Worm (Caenorhabditis elegans): Measurements from ENCODE around the gene ttr-52.

Gene ttr-52

ce11 chrIII:13411202-13411601, 6.7 kb downstream of the ttr-52 start (continued):
- no peak for TF ChIP-seq tbx-9 (tag; optimal IDR thresholded peaks at IDR 0.05; ENCODE audit: borderline replicate concordance)
- TF ChIP-seq hlh-12 (tag; optimal IDR thresholded peaks at IDR 0.05), result no peak
- peak; percentile 51 for TF ChIP-seq ztf-18 (tag; optimal IDR thresholded peaks at IDR 0.05)
- TF ChIP-seq hlh-26 (GFP tag; conservative IDR thresholded peaks at IDR 0.05), result no peak
- TF ChIP-seq snpc-1.3 (tag; optimal IDR thresholded peaks at IDR 0.05; ENCODE audit: insufficient read depth), result peak; percentile 55
- TF ChIP-seq zfh-2 (GFP tag; conservative IDR thresholded peaks at IDR 0.05), result no peak
- TF ChIP-seq lir-1 (GFP tag; conservative IDR thresholded peaks at IDR 0.05), result no peak
- TF ChIP-seq aptf-3 (GFP tag; IDR thresholded peaks at IDR 0.05), result no peak
- peak; percentile 64 for TF ChIP-seq dox-1 (GFP tag; IDR thresholded peaks at IDR 0.05)
- no peak for TF ChIP-seq F39B2.1 (GFP tag; IDR thresholded peaks at IDR 0.05)
- peak; percentile 42; the same call in 1 of the 2 replicates for TF ChIP-seq hmg-1.2 (GFP tag; IDR thresholded peaks at IDR 0.05)
- TF ChIP-seq Y56A3A.18 (GFP tag; IDR thresholded peaks at IDR 0.05), result no peak
- TF ChIP-seq egl-18 (GFP tag; IDR thresholded peaks at IDR 0.05), result no peak
- TF ChIP-seq attf-6 (GFP tag; IDR thresholded peaks at IDR 0.05), result no peak
- TF ChIP-seq lag-1 (GFP tag; IDR thresholded peaks at IDR 0.05), result no peak
- no peak for TF ChIP-seq T26A5.8 (tag; optimal IDR thresholded peaks at IDR 0.05)
- TF ChIP-seq unc-62 (GFP tag; optimal IDR thresholded peaks at IDR 0.05), result no peak
- TF ChIP-seq lin-26 (GFP tag; IDR thresholded peaks at IDR 0.05), result peak; percentile 72; the same call in 1 of the 2 replicates
- TF ChIP-seq cebp-2 (GFP tag; IDR thresholded peaks at IDR 0.05), result no peak
- TF ChIP-seq snpc-3.4 (tag; optimal IDR thresholded peaks at IDR 0.05), result peak; percentile 47
- peak; percentile 52 for TF ChIP-seq madf-6 (GFP tag; IDR thresholded peaks at IDR 0.05)
- no peak for TF ChIP-seq mel-28 (tag; optimal IDR thresholded peaks at IDR 0.05; ENCODE audit: borderline replicate concordance)
- no peak for TF ChIP-seq dpl-1 (GFP tag; optimal IDR thresholded peaks at IDR 0.05)
- no peak for TF ChIP-seq gei-17 (GFP tag; optimal IDR thresholded peaks at IDR 0.05)
- no peak for TF ChIP-seq ekl-4 (GFP tag; IDR thresholded peaks at IDR 0.05)
- no peak for TF ChIP-seq C06A6.2 (GFP tag; conservative IDR thresholded peaks at IDR 0.05)
- TF ChIP-seq dpff-1 (tag; optimal IDR thresholded peaks at IDR 0.05), result no peak
- peak; percentile 78 for TF ChIP-seq zim-3 (tag; optimal IDR thresholded peaks at IDR 0.05)
- no peak for TF ChIP-seq ztf-28 (GFP tag; IDR thresholded peaks at IDR 0.05)
- peak; percentile 9 for TF ChIP-seq madf-10 (tag; optimal IDR thresholded peaks at IDR 0.05)
- no peak for TF ChIP-seq ceh-40 (GFP tag; IDR thresholded peaks at IDR 0.05)
- no peak for TF ChIP-seq sptf-2 (GFP tag; optimal IDR thresholded peaks at IDR 0.05)
- TF ChIP-seq hmg-20 (GFP tag; IDR thresholded peaks at IDR 0.05), result no peak
- no peak for TF ChIP-seq aptf-2 (GFP tag; conservative IDR thresholded peaks at IDR 0.05)
- TF ChIP-seq F22D6.2 (tag; optimal IDR thresholded peaks at IDR 0.05), result no peak
- TF ChIP-seq F57C9.4 (tag; optimal IDR thresholded peaks at IDR 0.05), result no peak
- no peak for TF ChIP-seq nhr-27 (tag; optimal IDR thresholded peaks at IDR 0.05)
- no peak for TF ChIP-seq let-607 (tag; optimal IDR thresholded peaks at IDR 0.05)
- no peak for TF ChIP-seq nfya-1 (tag; optimal IDR thresholded peaks at IDR 0.05; ENCODE audit: borderline replicate concordance, insufficient read depth)
- no peak for TF ChIP-seq madf-3 (GFP tag; IDR thresholded peaks at IDR 0.05)
- no peak for TF ChIP-seq F55B11.4 (tag; optimal IDR thresholded peaks at IDR 0.05; ENCODE audit: borderline replicate concordance, insufficient read depth)
- TF ChIP-seq lin-40 (tag; optimal IDR thresholded peaks at IDR 0.05), result no peak
- TF ChIP-seq C17E4.6 (GFP tag; IDR thresholded peaks at IDR 0.05), result no peak
- TF ChIP-seq Y95B8A.8 (GFP tag; IDR thresholded peaks at IDR 0.05), result no peak
- no peak for TF ChIP-seq lin-35 (GFP tag; optimal IDR thresholded peaks at IDR 0.05)
- TF ChIP-seq ccch-3 (GFP tag; optimal IDR thresholded peaks at IDR 0.05), result no peak
- TF ChIP-seq atf-7 (tag; optimal IDR thresholded peaks at IDR 0.05), result no peak
- TF ChIP-seq ztf-22 (GFP tag; optimal IDR thresholded peaks at IDR 0.05), result no peak
- no peak for TF ChIP-seq pha-4 (tag; optimal IDR thresholded peaks at IDR 0.05)

Data from whole organism, young adult.